Fruit fly (Drosophila melanogaster) whole organism, embryonic: Measurements from ENCODE around the gene CG43168.
A peak's percentile ranks its signal among the peaks of the same experiment; 100 is the strongest.

Experiments used
- Ada2b ChIP-seq: fragments of 200-800 bp; sonication (Bioruptor generic); IDR thresholded peaks from 2 replicates; pipeline ENCODE4 v1.3.6; 2022; ENCODE audit warnings: missing biosample characterization, missing genetic modification characterization
- B-H1 ChIP-seq: fragments of 200-800 bp; sonication (Bioruptor generic); IDR thresholded peaks from 3 replicates; pipeline ENCODE4 v1.3.6; 2022; ENCODE audit warnings: missing biosample characterization, missing genetic modification characterization
- BtbVII ChIP-seq: fragments of 200-800 bp; sonication (Bioruptor generic); optimal IDR thresholded peaks from 3 replicates; lab custom pipeline; 2017; ENCODE audit warnings: missing biosample characterization, mild to moderate bottlenecking, missing genetic modification characterization
- Bteb2 ChIP-seq: fragments of 200-800 bp; sonication (Bioruptor generic); optimal IDR thresholded peaks from 2 replicates; lab custom pipeline; 2016; ENCODE audit warnings: missing biosample characterization, missing genetic modification characterization
- CG10959 ChIP-seq: fragments of 200-800 bp; sonication (Bioruptor generic); IDR thresholded peaks from 2 replicates; pipeline ENCODE4 v1.3.6; 2022; ENCODE audit warnings: missing biosample characterization, missing genetic modification characterization
- CG13296 ChIP-seq: fragments of 200-800 bp; sonication (Bioruptor generic); optimal IDR thresholded peaks from 3 replicates; lab custom pipeline; 2018; ENCODE audit warnings: missing biosample characterization, mild to moderate bottlenecking, missing genetic modification characterization
- CG15011 ChIP-seq: fragments of 200-800 bp; sonication (Bioruptor generic); optimal IDR thresholded peaks from 3 replicates; lab custom pipeline; 2018; ENCODE audit warnings: missing biosample characterization, mild to moderate bottlenecking, missing genetic modification characterization
- CG15479 ChIP-seq: fragments of 200-800 bp; sonication (Bioruptor generic); optimal IDR thresholded peaks from 3 replicates; lab custom pipeline; 2019; ENCODE audit warnings: missing biosample characterization, mild to moderate bottlenecking, missing genetic modification characterization, moderate library complexity
- CG1647 ChIP-seq: fragments of 200-800 bp; sonication (Bioruptor generic); optimal IDR thresholded peaks from 3 replicates; lab custom pipeline; 2016; ENCODE audit warnings: missing biosample characterization, missing genetic modification characterization
- CG17385 ChIP-seq: fragments of 200-800 bp; sonication (Bioruptor generic); optimal IDR thresholded peaks from 3 replicates; lab custom pipeline; 2018; ENCODE audit warnings: missing biosample characterization, mild to moderate bottlenecking, missing genetic modification characterization
- CG17802 ChIP-seq: fragments of 200-800 bp; sonication (Bioruptor generic); optimal IDR thresholded peaks from 2 replicates; lab custom pipeline; 2018; ENCODE audit warnings: missing biosample characterization, mild to moderate bottlenecking, missing genetic modification characterization, moderate library complexity
- CG18476 ChIP-seq: fragments of 200-800 bp; sonication (Bioruptor generic); optimal IDR thresholded peaks from 2 replicates; lab custom pipeline; 2016; ENCODE audit warnings: missing biosample characterization, mild to moderate bottlenecking, missing genetic modification characterization
- CG2202 ChIP-seq: fragments of 200-800 bp; sonication (Bioruptor generic); optimal IDR thresholded peaks from 2 replicates; lab custom pipeline; 2018; ENCODE audit warnings: missing biosample characterization, mild to moderate bottlenecking, missing genetic modification characterization
- CG30020 ChIP-seq: fragments of 200-800 bp; optimal IDR thresholded peaks from 2 replicates; lab custom pipeline; 2019; ENCODE audit warnings: missing biosample characterization, mild to moderate bottlenecking, missing genetic modification characterization, moderate library complexity
- CG31224 ChIP-seq: fragments of 200-800 bp; sonication (Bioruptor generic); IDR thresholded peaks from 2 replicates; pipeline ENCODE4 v1.3.6; 2022; ENCODE audit warnings: missing biosample characterization, missing genetic modification characterization
- CG34376 ChIP-seq: fragments of 200-800 bp; sonication (Bioruptor generic); optimal IDR thresholded peaks from 2 replicates; lab custom pipeline; 2018; ENCODE audit warnings: missing biosample characterization, mild to moderate bottlenecking, missing genetic modification characterization
- CG6683 ChIP-seq: fragments of 200-800 bp; sonication (Bioruptor generic); optimal IDR thresholded peaks from 2 replicates; lab custom pipeline; 2017; ENCODE audit warnings: missing biosample characterization, mild to moderate bottlenecking, missing genetic modification characterization, missing genetic modification reagents
- CG6765 ChIP-seq: fragments of 200-800 bp; sonication (Bioruptor generic); optimal IDR thresholded peaks from 3 replicates; lab custom pipeline; 2017; ENCODE audit warnings: missing biosample characterization, mild to moderate bottlenecking, missing genetic modification characterization
- CG7786 ChIP-seq: fragments of 200-800 bp; sonication (Bioruptor generic); optimal IDR thresholded peaks from 2 replicates; lab custom pipeline; 2016; ENCODE audit warnings: missing biosample characterization, missing genetic modification characterization
- CG8281 ChIP-seq: fragments of 200-800 bp; sonication (Bioruptor generic); optimal IDR thresholded peaks from 2 replicates; lab custom pipeline; 2018; ENCODE audit warnings: missing biosample characterization, mild to moderate bottlenecking, missing genetic modification characterization, moderate library complexity
- CG9727 ChIP-seq: fragments of 200-800 bp; sonication (Bioruptor generic); optimal IDR thresholded peaks from 3 replicates; lab custom pipeline; 2017; ENCODE audit warnings: missing biosample characterization, mild to moderate bottlenecking, missing genetic modification characterization
- D19A ChIP-seq: fragments of 200-800 bp; optimal IDR thresholded peaks from 3 replicates; lab custom pipeline; 2019; ENCODE audit warnings: missing biosample characterization, mild to moderate bottlenecking, missing genetic modification characterization, moderate library complexity
- Dad ChIP-seq: fragments of 200-800 bp; sonication (Bioruptor generic); optimal IDR thresholded peaks from 3 replicates; lab custom pipeline; 2016; ENCODE audit warnings: missing biosample characterization, missing genetic modification characterization
- Ets65A ChIP-seq: fragments of 200-800 bp; sonication (Bioruptor generic); peaks from one replicate; lab custom pipeline; 2016; ENCODE audit warnings: missing biosample characterization, missing genetic modification characterization
- Gsc ChIP-seq: fragments of 200-800 bp; sonication (Bioruptor generic); IDR thresholded peaks from 2 replicates; pipeline ENCODE4 v1.3.6; 2022; ENCODE audit warnings: missing biosample characterization, missing genetic modification characterization
- H15 ChIP-seq: fragments of 200-800 bp; sonication (Bioruptor generic); IDR thresholded peaks from 3 replicates; pipeline ENCODE4 v1.3.6; 2022; ENCODE audit warnings: missing biosample characterization, missing genetic modification characterization
- H2.0 ChIP-seq: fragments of 200-800 bp; sonication (Bioruptor generic); IDR thresholded peaks from 2 replicates; pipeline ENCODE4 v1.3.6; 2022; ENCODE audit warnings: missing biosample characterization, missing genetic modification characterization
- Hmx ChIP-seq: fragments of 200-800 bp; sonication (Bioruptor generic); optimal IDR thresholded peaks from 2 replicates; lab custom pipeline; 2016; ENCODE audit warnings: missing biosample characterization, missing genetic modification characterization
- Mes4 ChIP-seq: fragments of 200-800 bp; sonication (Bioruptor generic); optimal IDR thresholded peaks from 2 replicates; lab custom pipeline; 2016; ENCODE audit warnings: missing biosample characterization, missing genetic modification characterization
- Pdp1 ChIP-seq, 2 experiments: fragments of 200-800 bp; sonication (Bioruptor generic); optimal IDR thresholded peaks; 3 replicates each; lab custom pipeline; 2016; ENCODE audit warnings: missing biosample characterization in 2 of 2, missing genetic modification characterization in 2 of 2, mild to moderate bottlenecking in 1 of 2, moderate library complexity in 1 of 2
- Rx ChIP-seq: fragments of 200-800 bp; sonication (Bioruptor generic); IDR thresholded peaks from 2 replicates; pipeline ENCODE4 v1.3.6; 2022; ENCODE audit warnings: missing biosample characterization, missing genetic modification characterization
- Spps ChIP-seq: fragments of 200-800 bp; sonication (Bioruptor generic); optimal IDR thresholded peaks from 2 replicates; lab custom pipeline; 2018; ENCODE audit warnings: missing biosample characterization, mild to moderate bottlenecking, missing genetic modification characterization
- Xbp1 ChIP-seq: fragments of 200-800 bp; sonication (Bioruptor generic); optimal IDR thresholded peaks from 3 replicates; lab custom pipeline; 2016; ENCODE audit warnings: missing biosample characterization, mild to moderate bottlenecking, missing genetic modification characterization
- btn ChIP-seq: fragments of 200-800 bp; sonication (Bioruptor generic); optimal IDR thresholded peaks from 2 replicates; lab custom pipeline; 2016; ENCODE audit warnings: missing biosample characterization, missing genetic modification characterization
- dan ChIP-seq: fragments of 200-800 bp; sonication (Bioruptor generic); IDR thresholded peaks from 2 replicates; pipeline ENCODE4 v1.3.6; 2022; ENCODE audit warnings: missing biosample characterization, missing genetic modification characterization
- dimm ChIP-seq: fragments of 200-800 bp; sonication (Bioruptor generic); IDR thresholded peaks from 2 replicates; pipeline ENCODE4 v1.3.6; 2022; ENCODE audit warnings: missing biosample characterization, missing genetic modification characterization
- fd64A ChIP-seq: fragments of 200-800 bp; sonication (Bioruptor generic); optimal IDR thresholded peaks from 3 replicates; lab custom pipeline; 2018; ENCODE audit warnings: missing biosample characterization, mild to moderate bottlenecking, missing genetic modification characterization
- ftz-f1 ChIP-seq: fragments of 200-800 bp; sonication (Bioruptor generic); optimal IDR thresholded peaks from 2 replicates; lab custom pipeline; 2016; ENCODE audit warnings: missing biosample characterization, missing genetic modification characterization
- gfzf ChIP-seq: fragments of 200-800 bp; sonication (Bioruptor generic); optimal IDR thresholded peaks from 2 replicates; lab custom pipeline; 2016; ENCODE audit warnings: missing biosample characterization, mild to moderate bottlenecking, missing genetic modification characterization, moderate library complexity
- gro ChIP-seq: fragments of 200-800 bp; sonication (Bioruptor generic); optimal IDR thresholded peaks from 2 replicates; lab custom pipeline; 2016; ENCODE audit warnings: missing biosample characterization, missing genetic modification characterization
- hth ChIP-seq: fragments of >200 bp; optimal IDR thresholded peaks from 2 replicates; lab custom pipeline; 2017; ENCODE audit warnings: inconsistent platforms
- jumu ChIP-seq: fragments of 200-800 bp; sonication (Bioruptor generic); optimal IDR thresholded peaks from 3 replicates; lab custom pipeline; 2016; ENCODE audit warnings: missing biosample characterization, missing genetic modification characterization
- ken ChIP-seq: fragments of 200-800 bp; sonication (Bioruptor generic); IDR thresholded peaks from 3 replicates; pipeline ENCODE4 v1.3.6; 2022; ENCODE audit warnings: missing biosample characterization, missing genetic modification characterization
- lbe ChIP-seq: fragments of 200-800 bp; sonication (Bioruptor generic); optimal IDR thresholded peaks from 2 replicates; lab custom pipeline; 2016; ENCODE audit warnings: missing biosample characterization, mild to moderate bottlenecking, missing genetic modification characterization
- lilli ChIP-seq: fragments of 200-800 bp; sonication (Bioruptor generic); optimal IDR thresholded peaks from 3 replicates; lab custom pipeline; 2016; ENCODE audit warnings: missing biosample characterization, missing genetic modification characterization
- p53 ChIP-seq: fragments of 200-800 bp; sonication (Bioruptor generic); optimal IDR thresholded peaks from 2 replicates; lab custom pipeline; 2016; ENCODE audit warnings: missing biosample characterization, missing genetic modification characterization
- pfk ChIP-seq: fragments of 200-800 bp; sonication (Bioruptor generic); optimal IDR thresholded peaks from 2 replicates; lab custom pipeline; 2018; ENCODE audit warnings: missing biosample characterization, mild to moderate bottlenecking, missing genetic modification characterization, moderate library complexity
- toy ChIP-seq: fragments of 200-800 bp; sonication (Bioruptor generic); IDR thresholded peaks from 2 replicates; pipeline ENCODE4 v1.3.6; 2022; ENCODE audit warnings: missing biosample characterization, missing genetic modification characterization
- wdn ChIP-seq: fragments of 200-800 bp; sonication (Bioruptor generic); IDR thresholded peaks from 2 replicates; pipeline ENCODE4 v1.3.6; 2022; ENCODE audit warnings: missing biosample characterization, missing genetic modification characterization
- zfh2 ChIP-seq: fragments of 200-800 bp; sonication (Bioruptor generic); optimal IDR thresholded peaks from 2 replicates; lab custom pipeline; 2016; ENCODE audit warnings: missing biosample characterization, missing genetic modification characterization

Gene CG43168

DNA sequence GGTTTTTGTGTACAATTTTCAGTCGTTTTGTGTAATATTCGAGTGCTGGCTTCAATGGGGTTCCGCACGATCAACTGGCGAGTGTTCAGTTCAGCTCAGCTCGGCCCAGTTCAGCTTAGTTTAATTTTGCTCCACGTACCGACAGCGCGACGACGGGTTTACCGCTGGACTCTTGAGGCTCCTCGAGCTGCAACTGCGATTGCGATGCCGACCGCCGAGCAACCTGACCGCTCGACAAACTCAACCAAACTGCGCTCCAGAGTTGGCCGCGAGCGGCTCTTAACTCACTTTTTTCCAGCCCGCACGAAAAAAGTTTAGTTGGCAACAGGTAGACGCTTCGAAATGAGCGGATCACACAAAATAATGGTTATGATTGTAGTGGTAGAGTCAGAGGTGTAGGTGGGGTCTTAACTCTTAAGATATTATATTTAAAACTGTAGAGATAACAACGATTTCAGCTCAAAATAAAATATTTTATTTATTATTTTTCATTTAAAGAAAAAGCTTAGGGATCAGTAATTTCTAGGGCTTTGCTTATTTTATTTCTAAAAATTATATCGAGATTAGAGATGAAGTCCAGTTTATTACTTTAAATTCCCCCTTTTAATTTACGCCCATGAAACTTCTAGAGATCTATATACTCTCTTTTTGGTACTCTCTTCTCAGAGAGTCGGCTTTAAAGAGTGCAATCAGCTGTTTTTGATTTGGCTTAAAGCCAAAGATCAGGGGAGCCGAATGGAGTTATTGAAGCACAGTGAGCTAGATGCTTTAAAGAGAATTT, 19.0 kb upstream of the CG43168 start, which contains the start of gene Best2 (continued):
- TF ChIP-seq btn (GFP tag; lab: Kevin White, UChicago) (peak; percentile 45), H15 (GFP tag; lab: Robert Waterston, UW) (peak; percentile 87), CG7786 (peak; percentile 64), ken (GFP tag; lab: Robert Waterston, UW) (peak; percentile 84), CG34376 (GFP tag; lab: Kevin White, UChicago) (peak; percentile 81), CG1647 (GFP tag; lab: Kevin White, UChicago) (peak; percentile 55), CG15479 (GFP tag; lab: Kevin White, UChicago) (no peak), D19A (tag; lab: Kevin White, UChicago) (peak; percentile 82), Xbp1 (GFP tag; lab: Kevin White, UChicago) (peak; percentile 82), CG13296 (peak; percentile 89), BtbVII (GFP tag; lab: Kevin White, UChicago) (peak; percentile 81), CG9727 (GFP tag; lab: Kevin White, UChicago) (peak; percentile 87), Spps (peak; percentile 76), gro (GFP tag; lab: Kevin White, UChicago) (peak; percentile 49), H2.0 (GFP tag; lab: Robert Waterston, UW) (peak; percentile 91), CG2202 (tag; lab: Kevin White, UChicago) (peak; percentile 50), Bteb2 (GFP tag; lab: Kevin White, UChicago) (peak; percentile 78), CG17385 (peak; percentile 79), B-H1 (GFP tag; lab: Robert Waterston, UW) (peak; percentile 90), CG8281 (tag; lab: Kevin White, UChicago) (peak; percentile 64), hth (lab: Kevin White, UChicago) (no peak), CG6765 (peak; percentile 81), CG10959 (GFP tag; lab: Robert Waterston, UW) (peak; percentile 41; the same call in 1 of the 2 replicates), Ets65A (peak; percentile 93), lbe (peak; percentile 89), wdn (GFP tag; lab: Robert Waterston, UW) (peak; percentile 86), lilli (GFP tag; lab: Kevin White, UChicago) (peak; percentile 82), CG17802 (tag; lab: Kevin White, UChicago) (no peak), CG15011 (GFP tag; lab: Kevin White, UChicago) (peak; percentile 73), zfh2 (GFP tag; lab: Kevin White, UChicago) (peak; percentile 72), CG31224 (GFP tag; lab: Robert Waterston, UW) (peak; percentile 89), dan (GFP tag; lab: Robert Waterston, UW) (peak; percentile 61; the same call in 1 of the 2 replicates), Gsc (GFP tag; lab: Robert Waterston, UW) (peak; percentile 78), Pdp1 (GFP tag; optimal IDR thresholded peaks at IDR 0.05; lab: Kevin White, UChicago) (peak; percentile 70 to 73), Ada2b (GFP tag; lab: Robert Waterston, UW) (peak; percentile 93), p53 (no peak), ftz-f1 (no peak), gfzf (GFP tag; lab: Kevin White, UChicago) (no peak), jumu (GFP tag; lab: Kevin White, UChicago) (peak; percentile 54), Mes4 (GFP tag; lab: Kevin White, UChicago) (peak; percentile 51), fd64A (GFP tag; lab: Kevin White, UChicago) (peak; percentile 14), dimm (peak; percentile 64), Hmx (peak; percentile 57), toy (GFP tag; lab: Robert Waterston, UW) (peak; percentile 83; the same call in 1 of the 2 replicates), pfk (GFP tag; lab: Kevin White, UChicago) (no peak), Dad (GFP tag; lab: Kevin White, UChicago) (peak; percentile 71), CG30020 (peak; percentile 70), CG18476 (GFP tag; lab: Kevin White, UChicago) (peak; percentile 76), Rx (GFP tag; lab: Robert Waterston, UW) (peak; percentile 63; the same call in 1 of the 2 replicates), CG6683 (peak; percentile 46)
